Worm (Caenorhabditis elegans): Measurements from ENCODE around the gene str-260.

ce11 chrV:3552740-3553469, 25.9 kb downstream of the str-260 start, which contains the start of gene T24A6.20:
- TF ChIP-seq tbx-2 (tag; optimal IDR thresholded peaks at IDR 0.05) (no peak), ets-4 (tag; optimal IDR thresholded peaks at IDR 0.05) (no peak)
